Worm (Caenorhabditis elegans) whole organism, young adult: Measurements from ENCODE around the gene gbf-1.

Experiments
- D2030.7 ChIP-seq: fragments of 200-800 bp; sonication (Bioruptor generic); IDR thresholded peaks from 2 replicates; pipeline ENCODE4 v1.3.6; 2022; ENCODE audit warnings: missing genetic modification reagents, missing genetic modification characterization, missing compliant biosample characterization
- ceh-91 ChIP-seq: fragments of 200-800 bp; sonication (Bioruptor generic); IDR thresholded peaks from 2 replicates; pipeline ENCODE4 v1.3.6; 2022; ENCODE audit warnings: missing genetic modification reagents, missing genetic modification characterization, missing compliant biosample characterization
- die-1 ChIP-seq: sonication (generic microtip); optimal IDR thresholded peaks from 2 replicates; lab custom pipeline; 2016; ENCODE audit warnings: missing genotype, mild to moderate bottlenecking, missing genetic modification characterization, missing compliant biosample characterization
- lag-1 ChIP-seq: fragments of 200-800 bp; sonication (Bioruptor generic); IDR thresholded peaks from 2 replicates; pipeline ENCODE4 v1.3.6; 2022; ENCODE audit warnings: missing genetic modification reagents, missing genetic modification characterization, missing compliant biosample characterization
- nfya-1 ChIP-seq: sonication (generic microtip); optimal IDR thresholded peaks from 2 replicates; lab custom pipeline; 2017; ENCODE audit warnings: antibody characterized with exemption, missing compliant biosample characterization, missing genetic modification characterization, borderline replicate concordance; ENCODE audit not compliant: insufficient read depth
- sea-2 ChIP-seq: fragments of 200-800 bp; sonication (Bioruptor generic); IDR thresholded peaks from 2 replicates; pipeline ENCODE4 v1.3.6; 2022; ENCODE audit warnings: missing genetic modification characterization, missing compliant biosample characterization

- TF ChIP-seq sea-2 (GFP tag; lab: Robert Waterston, UW) (no peak), nfya-1 (tag; lab: Kevin White, UChicago) (no peak), die-1 (no peak), lag-1 (GFP tag; lab: Robert Waterston, UW) (no peak), D2030.7 (no peak), ceh-91 (GFP tag; lab: Robert Waterston, UW) (no peak)
Observed at ce11 chrIII:11732056-11732455, 41.4 kb downstream of the gbf-1 start, which contains the start of gene Y41C4A.21.
